Worm (Caenorhabditis elegans) whole organism, L2 larva: ENCODE data around the gene dpf-1.

Source experiments
- aly-2 ChIP-seq: fragments of 150-350 bp; optimal IDR thresholded peaks from 2 replicates; lab custom pipeline; 2014; ENCODE audit warnings: missing biosample characterization, missing genetic modification characterization
- nhr-237 ChIP-seq: fragments of 150-350 bp; optimal IDR thresholded peaks from 2 replicates; lab custom pipeline; 2014; ENCODE audit warnings: missing biosample characterization, missing genetic modification characterization
- snpc-4 ChIP-seq: fragments of 150-350 bp; optimal IDR thresholded peaks from 2 replicates; lab custom pipeline; 2014; ENCODE audit warnings: missing biosample characterization, missing genetic modification characterization
- unc-62 ChIP-seq: fragments of 150-350 bp; optimal IDR thresholded peaks from 2 replicates; lab custom pipeline; 2014; ENCODE audit warnings: missing biosample characterization, missing genetic modification reagents, missing genetic modification characterization
- ztf-4 ChIP-seq: fragments of 150-350 bp; optimal IDR thresholded peaks from 2 replicates; lab custom pipeline; 2014; ENCODE audit warnings: missing biosample characterization, missing genetic modification characterization

- TF ChIP-seq ztf-4 (tag; lab: Kevin White, UChicago) (no peak), aly-2 (tag; lab: Kevin White, UChicago) (no peak), snpc-4 (tag; lab: Kevin White, UChicago) (no peak), nhr-237 (tag; lab: Kevin White, UChicago) (no peak), unc-62 (GFP tag; lab: Kevin White, UChicago) (no peak)
Observed at ce11 chrV:15454322-15454721, 16.8 kb upstream of the dpf-1 start.
